Fruit fly (Drosophila melanogaster) whole organism, embryonic: Measurements from ENCODE around the gene CG1572.

Experiments
- Adf1 ChIP-seq: fragments of 200-800 bp; sonication (Bioruptor generic); IDR thresholded peaks from 2 replicates; pipeline ENCODE4 v1.3.6; 2022; ENCODE audit warnings: missing biosample characterization, missing genetic modification characterization
- CG10274 ChIP-seq: fragments of 200-800 bp; sonication (Bioruptor generic); optimal IDR thresholded peaks from 3 replicates; lab custom pipeline; 2017; ENCODE audit warnings: missing biosample characterization, mild to moderate bottlenecking, missing genetic modification characterization
- CG10366 ChIP-seq: fragments of 200-800 bp; sonication (Bioruptor generic); IDR thresholded peaks from 2 replicates; pipeline ENCODE4 v1.3.6; 2022; ENCODE audit warnings: missing biosample characterization, missing genetic modification characterization
- CG11398 ChIP-seq: fragments of 200-800 bp; sonication (Bioruptor generic); optimal IDR thresholded peaks from 2 replicates; lab custom pipeline; 2016; ENCODE audit warnings: missing biosample characterization, missing genetic modification characterization
- CG11560 ChIP-seq: fragments of 200-800 bp; sonication (Bioruptor generic); IDR thresholded peaks from 3 replicates; pipeline ENCODE4 v1.3.6; 2022; ENCODE audit warnings: missing biosample characterization, missing genetic modification characterization
- CG12744 ChIP-seq: fragments of 200-800 bp; sonication (Bioruptor generic); optimal IDR thresholded peaks from 2 replicates; lab custom pipeline; 2016; ENCODE audit warnings: missing biosample characterization, missing genetic modification characterization
- CG15073 ChIP-seq: fragments of 200-800 bp; sonication (Bioruptor generic); optimal IDR thresholded peaks from 2 replicates; lab custom pipeline; 2016; ENCODE audit warnings: missing biosample characterization, missing genetic modification characterization
- CG1529 ChIP-seq: fragments of 200-800 bp; sonication (Bioruptor generic); optimal IDR thresholded peaks from 3 replicates; lab custom pipeline; 2018; ENCODE audit warnings: missing biosample characterization, missing genetic modification characterization
- CG18619 ChIP-seq: fragments of 200-800 bp; sonication (Bioruptor generic); optimal IDR thresholded peaks from 3 replicates; lab custom pipeline; 2017; ENCODE audit warnings: missing biosample characterization, mild to moderate bottlenecking, missing genetic modification characterization
- CG2116 ChIP-seq: fragments of 200-800 bp; sonication (Bioruptor generic); optimal IDR thresholded peaks from 3 replicates; lab custom pipeline; 2018; ENCODE audit warnings: missing biosample characterization, mild to moderate bottlenecking, missing genetic modification characterization
- CG2889 ChIP-seq: fragments of 200-800 bp; sonication (Bioruptor generic); IDR thresholded peaks from 3 replicates; pipeline ENCODE4 v1.3.6; 2022; ENCODE audit warnings: missing biosample characterization, missing genetic modification characterization
- CG30431 ChIP-seq: fragments of 200-800 bp; sonication (Bioruptor generic); optimal IDR thresholded peaks from 2 replicates; lab custom pipeline; 2017; ENCODE audit warnings: missing biosample characterization, missing genetic modification characterization
- CG3163 ChIP-seq: fragments of 200-800 bp; sonication (Bioruptor generic); optimal IDR thresholded peaks from 3 replicates; lab custom pipeline; 2016; ENCODE audit warnings: missing biosample characterization, missing genetic modification characterization
- CG4328 ChIP-seq: fragments of 200-800 bp; sonication (Bioruptor generic); optimal IDR thresholded peaks from 3 replicates; lab custom pipeline; 2017; ENCODE audit warnings: missing biosample characterization, missing genetic modification reagents, missing genetic modification characterization
- CG4360 ChIP-seq: fragments of 200-800 bp; sonication (Bioruptor generic); IDR thresholded peaks from 2 replicates; pipeline ENCODE4 v1.3.6; 2022; ENCODE audit warnings: missing biosample characterization, missing genetic modification characterization
- CG6272 ChIP-seq: fragments of 200-800 bp; sonication (Bioruptor generic); IDR thresholded peaks from 2 replicates; pipeline ENCODE4 v1.3.6; 2022; ENCODE audit warnings: missing biosample characterization, missing genetic modification characterization
- CG6813 ChIP-seq: fragments of 200-800 bp; sonication (Bioruptor generic); optimal IDR thresholded peaks from 2 replicates; lab custom pipeline; 2017; ENCODE audit warnings: missing biosample characterization, missing genetic modification characterization, mild to moderate bottlenecking, moderate library complexity, missing genetic modification reagents
- CG6854 ChIP-seq: fragments of 200-800 bp; sonication (Bioruptor generic); optimal IDR thresholded peaks from 3 replicates; lab custom pipeline; 2017; ENCODE audit warnings: missing biosample characterization, mild to moderate bottlenecking, missing genetic modification characterization
- CG7556 ChIP-seq: fragments of 200-800 bp; sonication (Bioruptor generic); optimal IDR thresholded peaks from 2 replicates; lab custom pipeline; 2017; ENCODE audit warnings: missing biosample characterization, mild to moderate bottlenecking, missing genetic modification characterization
- CG7786 ChIP-seq: fragments of 200-800 bp; sonication (Bioruptor generic); optimal IDR thresholded peaks from 2 replicates; lab custom pipeline; 2016; ENCODE audit warnings: missing biosample characterization, missing genetic modification characterization
- CG9609 ChIP-seq: fragments of 200-800 bp; sonication (Bioruptor generic); optimal IDR thresholded peaks from 3 replicates; lab custom pipeline; 2016; ENCODE audit warnings: missing biosample characterization, missing genetic modification characterization
- Dip2 ChIP-seq: fragments of 200-800 bp; sonication (Bioruptor generic); IDR thresholded peaks from 2 replicates; pipeline ENCODE4 v1.3.6; 2022; ENCODE audit warnings: missing biosample characterization, missing genetic modification characterization
- Dp ChIP-seq: fragments of 200-800 bp; sonication (Bioruptor generic); optimal IDR thresholded peaks from 2 replicates; lab custom pipeline; 2018; ENCODE audit warnings: missing biosample characterization, mild to moderate bottlenecking, missing genetic modification characterization, moderate library complexity
- Fer3 ChIP-seq: fragments of 200-800 bp; sonication (Bioruptor generic); optimal IDR thresholded peaks from 2 replicates; lab custom pipeline; 2018; ENCODE audit warnings: missing biosample characterization, mild to moderate bottlenecking, missing genetic modification characterization, moderate library complexity
- Hey ChIP-seq: fragments of 200-800 bp; sonication (Bioruptor generic); optimal IDR thresholded peaks from 3 replicates; lab custom pipeline; 2018; ENCODE audit warnings: missing biosample characterization, mild to moderate bottlenecking, missing genetic modification characterization
- Hmx ChIP-seq: fragments of 200-800 bp; sonication (Bioruptor generic); optimal IDR thresholded peaks from 2 replicates; lab custom pipeline; 2016; ENCODE audit warnings: missing biosample characterization, missing genetic modification characterization
- Kr ChIP-seq: fragments of 200-800 bp; sonication (Bioruptor generic); optimal IDR thresholded peaks from 2 replicates; lab custom pipeline; 2017; ENCODE audit warnings: missing biosample characterization, mild to moderate bottlenecking, missing genetic modification characterization
- Myb ChIP-seq: fragments of 200-800 bp; sonication (Bioruptor generic); optimal IDR thresholded peaks from 2 replicates; lab custom pipeline; 2016; ENCODE audit warnings: missing biosample characterization, missing genetic modification characterization
- NK7.1 ChIP-seq: fragments of 200-800 bp; sonication (Bioruptor generic); optimal IDR thresholded peaks from 3 replicates; lab custom pipeline; 2016; ENCODE audit warnings: missing biosample characterization, missing genetic modification characterization
- Opbp ChIP-seq: fragments of 200-800 bp; sonication (Bioruptor generic); IDR thresholded peaks from 3 replicates; pipeline ENCODE4 v1.3.6; 2022; ENCODE audit warnings: missing biosample characterization, missing genetic modification characterization; ENCODE audit not compliant: partially characterized antibody
- Ravus ChIP-seq: fragments of 200-800 bp; sonication (Bioruptor generic); IDR thresholded peaks from 2 replicates; pipeline ENCODE4 v1.3.6; 2022; ENCODE audit warnings: missing biosample characterization, missing genetic modification characterization
- ato ChIP-seq: fragments of 200-800 bp; sonication (Bioruptor generic); IDR thresholded peaks from 2 replicates; pipeline ENCODE4 v1.3.6; 2022; ENCODE audit warnings: missing biosample characterization, missing genetic modification characterization; ENCODE audit not compliant: partially characterized antibody
- cato ChIP-seq: fragments of 200-800 bp; sonication (Bioruptor generic); optimal IDR thresholded peaks from 2 replicates; lab custom pipeline; 2016; ENCODE audit warnings: missing biosample characterization, missing genetic modification characterization, borderline replicate concordance
- croc ChIP-seq: fragments of 200-800 bp; sonication (Bioruptor generic); conservative IDR thresholded peaks from 3 replicates; pipeline ENCODE4 v1.3.6; 2022; ENCODE audit warnings: missing biosample characterization, missing genetic modification characterization
- esg ChIP-seq: fragments of 200-800 bp; sonication (Bioruptor generic); conservative IDR thresholded peaks from 2 replicates; pipeline ENCODE4 v1.3.6; 2022; ENCODE audit warnings: missing biosample characterization, missing genetic modification characterization
- exex ChIP-seq: fragments of 200-800 bp; sonication (Bioruptor generic); optimal IDR thresholded peaks from 4 replicates; lab custom pipeline; 2018; ENCODE audit warnings: missing biosample characterization, mild to moderate bottlenecking, missing genetic modification characterization, moderate library complexity
- fd64A ChIP-seq: fragments of 200-800 bp; sonication (Bioruptor generic); optimal IDR thresholded peaks from 3 replicates; lab custom pipeline; 2018; ENCODE audit warnings: missing biosample characterization, mild to moderate bottlenecking, missing genetic modification characterization
- gce ChIP-seq: fragments of 200-800 bp; sonication (Bioruptor generic); IDR thresholded peaks from 3 replicates; pipeline ENCODE4 v1.3.6; 2022; ENCODE audit warnings: missing biosample characterization, missing genetic modification characterization
- gcm ChIP-seq: fragments of 200-800 bp; sonication (Bioruptor generic); optimal IDR thresholded peaks from 2 replicates; lab custom pipeline; 2019; ENCODE audit warnings: missing biosample characterization, mild to moderate bottlenecking, missing genetic modification characterization, moderate library complexity
- gcm2 ChIP-seq: fragments of 200-800 bp; sonication (Bioruptor generic); optimal IDR thresholded peaks from 2 replicates; lab custom pipeline; 2016; ENCODE audit warnings: missing biosample characterization, missing genetic modification characterization
- gem ChIP-seq: fragments of 200-800 bp; sonication (Bioruptor generic); optimal IDR thresholded peaks from 2 replicates; lab custom pipeline; 2019; ENCODE audit warnings: missing biosample characterization, mild to moderate bottlenecking, missing genetic modification characterization, moderate library complexity
- grau ChIP-seq: fragments of 200-800 bp; optimal IDR thresholded peaks from 3 replicates; lab custom pipeline; 2019; ENCODE audit warnings: missing biosample characterization, mild to moderate bottlenecking, missing genetic modification characterization, moderate library complexity
- knrl ChIP-seq: fragments of 200-800 bp; sonication (Bioruptor generic); IDR thresholded peaks from 3 replicates; pipeline ENCODE4 v1.3.6; 2022; ENCODE audit warnings: missing biosample characterization, missing genetic modification characterization; ENCODE audit not compliant: partially characterized antibody
- mirr ChIP-seq: fragments of 200-800 bp; sonication (Bioruptor generic); optimal IDR thresholded peaks from 3 replicates; lab custom pipeline; 2018; ENCODE audit warnings: missing biosample characterization, mild to moderate bottlenecking, missing genetic modification characterization
- nom ChIP-seq: fragments of 200-800 bp; sonication (Bioruptor generic); optimal IDR thresholded peaks from 2 replicates; lab custom pipeline; 2017; ENCODE audit warnings: missing biosample characterization, missing genetic modification characterization, mild to moderate bottlenecking, moderate library complexity, missing genetic modification reagents
- pan ChIP-seq, 4 experiments: fragments of >200 bp in 3 of 4; fragments of 200-800 bp in 1 of 4; sonication (Bioruptor generic) in 1 of 4; optimal IDR thresholded peaks in 3 of 4; IDR thresholded peaks in 1 of 4; 2 replicates each; pipeline versions ENCODE4 v1.3.6 to Lab custom; 2017 to 2022; ENCODE audit warnings: missing biosample characterization in 2 of 4, missing genetic modification characterization in 2 of 4, mixed read lengths in 1 of 4
- so ChIP-seq: fragments of 200-800 bp; sonication (Bioruptor generic); IDR thresholded peaks from 3 replicates; pipeline ENCODE4 v1.3.6; 2022; ENCODE audit warnings: missing biosample characterization, missing genetic modification characterization
- sug ChIP-seq: fragments of 200-800 bp; optimal IDR thresholded peaks from 2 replicates; lab custom pipeline; 2019; ENCODE audit warnings: missing biosample characterization, mild to moderate bottlenecking, missing genetic modification characterization, moderate library complexity
- usp ChIP-seq: fragments of >200 bp; optimal IDR thresholded peaks from 2 replicates; lab custom pipeline; 2017; ENCODE audit warnings: missing biosample characterization, missing genetic modification characterization
- vnd ChIP-seq: fragments of 200-800 bp; sonication (Bioruptor generic); IDR thresholded peaks from 3 replicates; pipeline ENCODE4 v1.3.6; 2022; ENCODE audit warnings: missing biosample characterization, missing genetic modification characterization; ENCODE audit not compliant: partially characterized antibody
- zen2 ChIP-seq: fragments of 200-800 bp; sonication (Bioruptor generic); IDR thresholded peaks from 3 replicates; pipeline ENCODE4 v1.3.6; 2022; ENCODE audit warnings: missing biosample characterization, missing genetic modification characterization; ENCODE audit not compliant: partially characterized antibody

Gene CG1572

dm6 chrX:11578841-11579240 is 20.4 kb upstream of the CG1572 start (continued):
- TF ChIP-seq Opbp (peak; percentile 36; the same call in 1 of the 3 replicates), Ravus (GFP tag; lab: Robert Waterston, UW) (no peak), CG6272 (no peak), CG3163 (no peak), CG4360 (GFP tag; lab: Robert Waterston, UW) (no peak), CG2889 (GFP tag; lab: Robert Waterston, UW) (no peak), gcm (GFP tag; lab: Kevin White, UChicago) (no peak), Hmx (GFP tag; lab: Kevin White, UChicago) (no peak), Hey (tag; lab: Kevin White, UChicago) (no peak), CG9609 (GFP tag; lab: Kevin White, UChicago) (no peak), vnd (GFP tag; lab: Robert Waterston, UW) (no peak), Myb (GFP tag; lab: Kevin White, UChicago) (peak; percentile 17), cato (GFP tag; lab: Kevin White, UChicago) (no peak), CG7556 (GFP tag; lab: Kevin White, UChicago) (no peak), CG10366 (GFP tag; lab: Robert Waterston, UW) (no peak), Adf1 (GFP tag; lab: Robert Waterston, UW) (no peak), zen2 (GFP tag; lab: Robert Waterston, UW) (peak; percentile 68), grau (peak; percentile 5), CG4328 (no peak), croc (GFP tag; lab: Robert Waterston, UW) (no peak), CG15073 (GFP tag; lab: Kevin White, UChicago) (no peak), usp (GFP tag; lab: Kevin White, UChicago) (no peak), gcm2 (GFP tag; lab: Kevin White, UChicago) (no peak), NK7.1 (GFP tag; lab: Kevin White, UChicago) (no peak), gem (tag; lab: Kevin White, UChicago) (no peak), Fer3 (no peak), fd64A (GFP tag; lab: Kevin White, UChicago) (no peak), esg (GFP tag; lab: Robert Waterston, UW) (no peak), CG18619 (GFP tag; lab: Kevin White, UChicago) (no peak), CG1529 (GFP tag; lab: Kevin White, UChicago) (no peak), ato (peak; percentile 54; the same call in 1 of the 2 replicates), CG11560 (tag; lab: Robert Waterston, UW) (no peak), Dip2 (no peak), CG12744 (no peak), knrl (GFP tag; lab: Robert Waterston, UW) (no peak), CG10274 (GFP tag; lab: Kevin White, UChicago) (no peak), exex (tag; lab: Kevin White, UChicago) (no peak), pan (optimal IDR thresholded peaks at IDR 0.05; lab: Kevin White, UChicago) (no peak), pan (GFP tag; optimal IDR thresholded peaks at IDR 0.05 in 1 of 2, IDR thresholded peaks at IDR 0.05 in 1 of 2) (no peak), Dp (GFP tag; lab: Kevin White, UChicago) (peak; percentile 43), CG6854 (GFP tag; lab: Kevin White, UChicago) (no peak), CG30431 (no peak), CG7786 (no peak), mirr (GFP tag; lab: Kevin White, UChicago) (no peak), CG2116 (GFP tag; lab: Kevin White, UChicago) (no peak), gce (GFP tag; lab: Robert Waterston, UW) (no peak), CG6813 (GFP tag; lab: Kevin White, UChicago) (no peak), CG11398 (GFP tag; lab: Kevin White, UChicago) (no peak), sug (tag; lab: Kevin White, UChicago) (no peak), nom (GFP tag; lab: Kevin White, UChicago) (no peak), so (no peak), Kr (GFP tag; lab: Kevin White, UChicago) (no peak)
